Worm (Caenorhabditis elegans): ENCODE measurements around the gene usp-46.

DNA sequence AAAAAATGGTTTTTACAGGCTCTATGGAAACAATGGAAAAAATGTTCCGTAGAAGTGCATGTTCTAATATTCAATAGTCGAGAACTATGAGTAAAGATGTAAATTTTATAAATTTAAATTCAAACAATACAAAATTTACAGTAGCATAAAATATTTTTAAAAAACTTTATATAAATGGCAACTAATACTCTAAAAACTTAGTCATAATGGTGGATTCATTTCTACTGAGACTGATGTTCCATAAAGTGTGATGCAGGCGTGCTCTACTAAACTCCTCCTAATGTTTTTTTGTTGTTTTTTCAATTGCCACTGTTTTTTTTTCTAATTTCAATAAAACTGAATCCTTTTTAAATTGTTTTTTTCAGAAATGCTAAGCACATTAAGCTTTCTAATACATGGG is 31.8 kb downstream of the usp-46 start, which contains the start of gene gtap-2:
- TF ChIP-seq T22C8.4 (GFP tag; IDR thresholded peaks at IDR 0.05) (no peak), ztf-23 (GFP tag; IDR thresholded peaks at IDR 0.05) (no peak), ztf-29 (GFP tag; IDR thresholded peaks at IDR 0.05) (no peak), cog-1 (tag; optimal IDR thresholded peaks at IDR 0.05) (no peak), flt-1 (GFP tag; IDR thresholded peaks at IDR 0.05) (no peak), tab-1 (GFP tag; IDR thresholded peaks at IDR 0.05) (no peak), med-1 (GFP tag; optimal IDR thresholded peaks at IDR 0.05; ENCODE audit: insufficient read depth) (no peak), klf-2 (GFP tag; conservative IDR thresholded peaks at IDR 0.05) (no peak)

Measured in whole organism, midembryonic.